Fruit fly (Drosophila melanogaster): ENCODE data around the gene Gnf1.

dm6 chr3R:4901189-4901588 lies 5.2 kb upstream of the Gnf1 start:
- TF ChIP-seq h (optimal IDR thresholded peaks at IDR 0.05) (no peak), insv (optimal IDR thresholded peaks at IDR 0.05) (no peak), psq (optimal IDR thresholded peaks at IDR 0.05) (no peak), Myc (optimal IDR thresholded peaks at IDR 0.05) (no peak), Sin3A (optimal IDR thresholded peaks at IDR 0.05) (no peak)

Measured in Kc167 (cell line).